Fruit fly (Drosophila melanogaster) whole organism, embryonic: ENCODE measurements around the gene RpL4.

Experiments used
- CG11456 ChIP-seq: fragments of 200-800 bp; sonication (Bioruptor generic); IDR thresholded peaks from 3 replicates; pipeline ENCODE4 v1.3.6; 2022; ENCODE audit warnings: missing biosample characterization, missing genetic modification characterization
- CG13123 ChIP-seq: fragments of 200-800 bp; sonication (Bioruptor generic); optimal IDR thresholded peaks from 2 replicates; lab custom pipeline; 2016; ENCODE audit warnings: missing biosample characterization, missing genetic modification characterization
- CG14860 ChIP-seq: fragments of 200-800 bp; sonication (Bioruptor generic); IDR thresholded peaks from 3 replicates; pipeline ENCODE4 v1.3.6; 2022; ENCODE audit warnings: missing biosample characterization, missing genetic modification characterization; ENCODE audit not compliant: partially characterized antibody
- CG17361 ChIP-seq: fragments of 200-800 bp; sonication (Bioruptor generic); IDR thresholded peaks from 3 replicates; pipeline ENCODE4 v1.3.6; 2022; ENCODE audit warnings: missing biosample characterization, missing genetic modification characterization
- CG34376 ChIP-seq: fragments of 200-800 bp; sonication (Bioruptor generic); optimal IDR thresholded peaks from 2 replicates; lab custom pipeline; 2018; ENCODE audit warnings: missing biosample characterization, mild to moderate bottlenecking, missing genetic modification characterization
- CG4707 ChIP-seq: fragments of 200-800 bp; sonication (Bioruptor generic); optimal IDR thresholded peaks from 2 replicates; lab custom pipeline; 2018; ENCODE audit warnings: missing biosample characterization, mild to moderate bottlenecking, missing genetic modification characterization, moderate library complexity
- CG9437 ChIP-seq: fragments of 200-800 bp; sonication (Bioruptor generic); optimal IDR thresholded peaks from 2 replicates; lab custom pipeline; 2018; ENCODE audit warnings: missing biosample characterization, mild to moderate bottlenecking, missing genetic modification characterization
- CG9932 ChIP-seq: fragments of 200-800 bp; sonication (Bioruptor generic); IDR thresholded peaks from 2 replicates; pipeline ENCODE4 v1.3.6; 2022; ENCODE audit warnings: missing biosample characterization, missing genetic modification characterization
- CoRest ChIP-seq: fragments of 200-800 bp; sonication (Bioruptor generic); optimal IDR thresholded peaks from 3 replicates; lab custom pipeline; 2018; ENCODE audit warnings: missing biosample characterization, mild to moderate bottlenecking, missing genetic modification characterization, moderate library complexity
- Dref ChIP-seq: fragments of 200-800 bp; sonication (Bioruptor generic); IDR thresholded peaks from 2 replicates; pipeline ENCODE4 v1.3.6; 2022; ENCODE audit warnings: missing biosample characterization, missing genetic modification characterization
- Drgx ChIP-seq: fragments of 200-800 bp; sonication (Bioruptor generic); IDR thresholded peaks from 2 replicates; pipeline ENCODE4 v1.3.6; 2022; ENCODE audit warnings: missing biosample characterization, missing genetic modification characterization
- Ets65A ChIP-seq: fragments of 200-800 bp; sonication (Bioruptor generic); peaks from one replicate; lab custom pipeline; 2016; ENCODE audit warnings: missing biosample characterization, missing genetic modification characterization
- Lim3 ChIP-seq: fragments of 200-800 bp; sonication (Bioruptor generic); IDR thresholded peaks from 2 replicates; pipeline ENCODE4 v1.3.6; 2022; ENCODE audit warnings: missing biosample characterization, missing genetic modification characterization
- Med ChIP-seq: fragments of 200-800 bp; sonication (Bioruptor generic); peaks from one replicate; lab custom pipeline; 2016; ENCODE audit warnings: missing biosample characterization, missing genetic modification characterization, mild to moderate bottlenecking, inconsistent platforms, moderate library complexity
- Rfx ChIP-seq: fragments of 200-800 bp; sonication (Bioruptor generic); IDR thresholded peaks from 2 replicates; pipeline ENCODE4 v1.3.6; 2022; ENCODE audit warnings: missing biosample characterization, missing genetic modification characterization
- ase ChIP-seq: fragments of 200-800 bp; sonication (Bioruptor generic); IDR thresholded peaks from 3 replicates; pipeline ENCODE4 v1.3.6; 2022; ENCODE audit warnings: missing biosample characterization, missing genetic modification characterization
- bab2 ChIP-seq: fragments of 200-800 bp; sonication (Bioruptor generic); optimal IDR thresholded peaks from 2 replicates; lab custom pipeline; 2016; ENCODE audit warnings: missing biosample characterization, missing genetic modification characterization
- bbx ChIP-seq: fragments of 200-800 bp; sonication (Bioruptor generic); IDR thresholded peaks from 2 replicates; pipeline ENCODE4 v1.3.6; 2022; ENCODE audit warnings: missing biosample characterization, missing genetic modification characterization; ENCODE audit not compliant: partially characterized antibody
- bowl ChIP-seq: fragments of 200-800 bp; sonication (Bioruptor generic); IDR thresholded peaks from 2 replicates; pipeline ENCODE4 v1.3.6; 2022; ENCODE audit warnings: missing biosample characterization, missing genetic modification characterization
- chinmo ChIP-seq: fragments of 200-800 bp; sonication (Bioruptor generic); IDR thresholded peaks from 4 replicates; pipeline ENCODE4 v1.3.6; 2022; ENCODE audit warnings: missing biosample characterization, missing genetic modification characterization; ENCODE audit not compliant: partially characterized antibody
- crol ChIP-seq: fragments of 200-800 bp; sonication (Bioruptor generic); IDR thresholded peaks from 2 replicates; pipeline ENCODE4 v1.3.6; 2022; ENCODE audit warnings: missing biosample characterization, missing genetic modification characterization
- dpn ChIP-seq, 2 experiments: fragments of 200-800 bp; sonication (Bioruptor generic); optimal IDR thresholded peaks; 3 replicates each; lab custom pipeline; 2016; ENCODE audit warnings: missing biosample characterization in 2 of 2, missing genetic modification characterization in 2 of 2
- dysf ChIP-seq: fragments of 200-800 bp; sonication (Bioruptor generic); IDR thresholded peaks from 3 replicates; pipeline ENCODE4 v1.3.6; 2022; ENCODE audit warnings: missing biosample characterization, missing genetic modification characterization
- exex ChIP-seq: fragments of 200-800 bp; sonication (Bioruptor generic); optimal IDR thresholded peaks from 4 replicates; lab custom pipeline; 2018; ENCODE audit warnings: missing biosample characterization, mild to moderate bottlenecking, missing genetic modification characterization, moderate library complexity
- eyg ChIP-seq: fragments of 200-800 bp; sonication (Bioruptor generic); optimal IDR thresholded peaks from 3 replicates; lab custom pipeline; 2016; ENCODE audit warnings: missing biosample characterization, missing genetic modification characterization
- grau ChIP-seq: fragments of 200-800 bp; optimal IDR thresholded peaks from 3 replicates; lab custom pipeline; 2019; ENCODE audit warnings: missing biosample characterization, mild to moderate bottlenecking, missing genetic modification characterization, moderate library complexity
- gsb ChIP-seq: fragments of 200-800 bp; sonication (Bioruptor generic); IDR thresholded peaks from 2 replicates; pipeline ENCODE4 v1.3.6; 2022; ENCODE audit warnings: missing biosample characterization, missing genetic modification characterization
- jumu ChIP-seq: fragments of 200-800 bp; sonication (Bioruptor generic); optimal IDR thresholded peaks from 3 replicates; lab custom pipeline; 2016; ENCODE audit warnings: missing biosample characterization, missing genetic modification characterization
- kah ChIP-seq: fragments of 200-800 bp; sonication (Bioruptor generic); optimal IDR thresholded peaks from 2 replicates; lab custom pipeline; 2018; ENCODE audit warnings: missing biosample characterization, mild to moderate bottlenecking, missing genetic modification characterization
- knrl ChIP-seq: fragments of 200-800 bp; sonication (Bioruptor generic); IDR thresholded peaks from 3 replicates; pipeline ENCODE4 v1.3.6; 2022; ENCODE audit warnings: missing biosample characterization, missing genetic modification characterization; ENCODE audit not compliant: partially characterized antibody
- lab ChIP-seq: fragments of 200-800 bp; sonication (Bioruptor generic); optimal IDR thresholded peaks from 3 replicates; lab custom pipeline; 2017; ENCODE audit warnings: missing biosample characterization, missing genetic modification characterization, mild to moderate bottlenecking, moderate library complexity, missing genetic modification reagents
- mirr ChIP-seq: fragments of 200-800 bp; sonication (Bioruptor generic); optimal IDR thresholded peaks from 3 replicates; lab custom pipeline; 2018; ENCODE audit warnings: missing biosample characterization, mild to moderate bottlenecking, missing genetic modification characterization
- nmo ChIP-seq: fragments of 200-800 bp; sonication (Bioruptor generic); optimal IDR thresholded peaks from 2 replicates; lab custom pipeline; 2018; ENCODE audit warnings: missing biosample characterization, mild to moderate bottlenecking, missing genetic modification characterization, moderate library complexity
- nom ChIP-seq: fragments of 200-800 bp; sonication (Bioruptor generic); optimal IDR thresholded peaks from 2 replicates; lab custom pipeline; 2017; ENCODE audit warnings: missing biosample characterization, missing genetic modification characterization, mild to moderate bottlenecking, moderate library complexity, missing genetic modification reagents
- phol ChIP-seq: fragments of 200-800 bp; sonication (Bioruptor generic); optimal IDR thresholded peaks from 3 replicates; lab custom pipeline; 2018; ENCODE audit warnings: missing biosample characterization, mild to moderate bottlenecking, missing genetic modification characterization, moderate library complexity
- ro ChIP-seq: fragments of 200-800 bp; sonication (Bioruptor generic); IDR thresholded peaks from 2 replicates; pipeline ENCODE4 v1.3.6; 2022; ENCODE audit warnings: missing biosample characterization, missing genetic modification characterization
- sd ChIP-seq: fragments of 200-800 bp; sonication (Bioruptor generic); optimal IDR thresholded peaks from 3 replicates; lab custom pipeline; 2018; ENCODE audit warnings: missing biosample characterization, mild to moderate bottlenecking, missing genetic modification characterization, moderate library complexity
- sens ChIP-seq: fragments of 200-800 bp; sonication (Bioruptor generic); peaks from one replicate; lab custom pipeline; 2016; ENCODE audit warnings: missing biosample characterization, missing genetic modification characterization
- sisA ChIP-seq: fragments of 200-800 bp; sonication (Bioruptor generic); IDR thresholded peaks from 2 replicates; pipeline ENCODE4 v1.3.6; 2022; ENCODE audit warnings: missing biosample characterization, missing genetic modification characterization
- slbo ChIP-seq: fragments of 200-800 bp; sonication (Bioruptor generic); IDR thresholded peaks from 2 replicates; pipeline ENCODE4 v1.3.6; 2022; ENCODE audit warnings: missing biosample characterization, missing genetic modification characterization
- tap ChIP-seq: fragments of 200-800 bp; optimal IDR thresholded peaks from 3 replicates; lab custom pipeline; 2019; ENCODE audit warnings: missing biosample characterization, mild to moderate bottlenecking, missing genetic modification characterization, moderate library complexity
- tin ChIP-seq: fragments of 200-800 bp; sonication (Bioruptor generic); optimal IDR thresholded peaks from 3 replicates; lab custom pipeline; 2016; ENCODE audit warnings: missing biosample characterization, missing genetic modification characterization
- toy ChIP-seq: fragments of 200-800 bp; sonication (Bioruptor generic); IDR thresholded peaks from 2 replicates; pipeline ENCODE4 v1.3.6; 2022; ENCODE audit warnings: missing biosample characterization, missing genetic modification characterization
- usp ChIP-seq: fragments of >200 bp; optimal IDR thresholded peaks from 2 replicates; lab custom pipeline; 2017; ENCODE audit warnings: missing biosample characterization, missing genetic modification characterization
- wdn ChIP-seq: fragments of 200-800 bp; sonication (Bioruptor generic); IDR thresholded peaks from 2 replicates; pipeline ENCODE4 v1.3.6; 2022; ENCODE audit warnings: missing biosample characterization, missing genetic modification characterization
- zfh1 ChIP-seq: fragments of 200-800 bp; sonication (Bioruptor generic); IDR thresholded peaks from 3 replicates; pipeline ENCODE4 v1.3.6; 2022; ENCODE audit warnings: missing biosample characterization, missing genetic modification characterization

Gene RpL4

dm6 chr3R:27925000-27925970 lies 2.7 kb downstream of the RpL4 start, which contains the start of gene mino (continued):
- TF ChIP-seq knrl (0 out of 3 replicates have a peak, but pooled peaks have one; percentile 11), ro (GFP tag; lab: Robert Waterston, UW) (no peak), CG13123 (GFP tag; lab: Kevin White, UChicago) (no peak), jumu (no peak), phol (no peak)
- TF ChIP-seq, all 482 proteins: peak for 48

dm6 chr3R:27925971-27926533 lies 3.4 kb downstream of the RpL4 start:
- no peak for TF ChIP-seq Lim3 (GFP tag; lab: Robert Waterston, UW)
- peak; percentile 17 for TF ChIP-seq CG9437
- TF ChIP-seq mirr (GFP tag; lab: Kevin White, UChicago): no peak
- TF ChIP-seq Med (GFP tag; lab: Kevin White, UChicago): peak; percentile 72
- no peak for TF ChIP-seq dpn (GFP tag; optimal IDR thresholded peaks at IDR 0.05; lab: Kevin White, UChicago)
- TF ChIP-seq nmo: peak; percentile 6
- TF ChIP-seq CG34376 (GFP tag; lab: Kevin White, UChicago): no peak
- TF ChIP-seq CG17361 (GFP tag; lab: Robert Waterston, UW): 0 out of 3 replicates have a peak, but pooled peaks have one; percentile 34
- TF ChIP-seq Ets65A (GFP tag; lab: Kevin White, UChicago): peak; percentile 64
- TF ChIP-seq CoRest: peak; percentile 22
- 0 out of 2 replicates have a peak, but pooled peaks have one; percentile 6 for TF ChIP-seq Drgx (GFP tag; lab: Robert Waterston, UW)
- 0 out of 3 replicates have a peak, but pooled peaks have one; percentile 14 for TF ChIP-seq dysf (GFP tag; lab: Robert Waterston, UW)
- peak; percentile 24 for TF ChIP-seq exex (tag; lab: Kevin White, UChicago)
- TF ChIP-seq grau: peak; percentile 41
- TF ChIP-seq sens (GFP tag; lab: Kevin White, UChicago): peak; percentile 71

dm6 chr3R:27926738-27927215 lies 4.2 kb downstream of the RpL4 start:
- TF ChIP-seq tap (tag; lab: Kevin White, UChicago) (no peak), lab (GFP tag; lab: Kevin White, UChicago) (no peak), slbo (GFP tag; lab: Robert Waterston, UW) (0 out of 2 replicates have a peak, but pooled peaks have one; percentile 7), gsb (GFP tag; lab: Robert Waterston, UW) (0 out of 2 replicates have a peak, but pooled peaks have one; percentile 38), CG14860 (GFP tag; lab: Robert Waterston, UW) (0 out of 3 replicates have a peak, but pooled peaks have one; percentile 13), CG4707 (GFP tag; lab: Kevin White, UChicago) (no peak), usp (GFP tag; lab: Kevin White, UChicago) (no peak), wdn (0 out of 2 replicates have a peak, but pooled peaks have one; percentile 17), chinmo (GFP tag; lab: Robert Waterston, UW) (no peak), CG11456 (GFP tag; lab: Robert Waterston, UW) (no peak), bbx (GFP tag; lab: Robert Waterston, UW) (no peak), bowl (GFP tag; lab: Robert Waterston, UW) (no peak), tin (GFP tag; lab: Kevin White, UChicago) (no peak), crol (GFP tag; lab: Robert Waterston, UW) (peak; percentile 53; the same call in 1 of the 2 replicates), zfh1 (GFP tag; lab: Robert Waterston, UW) (0 out of 3 replicates have a peak, but pooled peaks have one; percentile 44), bab2 (no peak), Dref (GFP tag; lab: Robert Waterston, UW) (0 out of 2 replicates have a peak, but pooled peaks have one; percentile 24), nom (GFP tag; lab: Kevin White, UChicago) (peak; percentile 2), ase (GFP tag; lab: Robert Waterston, UW) (no peak), sd (tag; lab: Kevin White, UChicago) (no peak), sisA (GFP tag; lab: Robert Waterston, UW) (no peak), kah (GFP tag; lab: Kevin White, UChicago) (peak; percentile 79), Rfx (0 out of 2 replicates have a peak, but pooled peaks have one; percentile 14), CG9932 (GFP tag; lab: Robert Waterston, UW) (no peak), eyg (GFP tag; lab: Kevin White, UChicago) (no peak), toy (GFP tag; lab: Robert Waterston, UW) (no peak)
